Fruit fly (Drosophila melanogaster): ENCODE measurements around the gene Ptip.

DNA sequence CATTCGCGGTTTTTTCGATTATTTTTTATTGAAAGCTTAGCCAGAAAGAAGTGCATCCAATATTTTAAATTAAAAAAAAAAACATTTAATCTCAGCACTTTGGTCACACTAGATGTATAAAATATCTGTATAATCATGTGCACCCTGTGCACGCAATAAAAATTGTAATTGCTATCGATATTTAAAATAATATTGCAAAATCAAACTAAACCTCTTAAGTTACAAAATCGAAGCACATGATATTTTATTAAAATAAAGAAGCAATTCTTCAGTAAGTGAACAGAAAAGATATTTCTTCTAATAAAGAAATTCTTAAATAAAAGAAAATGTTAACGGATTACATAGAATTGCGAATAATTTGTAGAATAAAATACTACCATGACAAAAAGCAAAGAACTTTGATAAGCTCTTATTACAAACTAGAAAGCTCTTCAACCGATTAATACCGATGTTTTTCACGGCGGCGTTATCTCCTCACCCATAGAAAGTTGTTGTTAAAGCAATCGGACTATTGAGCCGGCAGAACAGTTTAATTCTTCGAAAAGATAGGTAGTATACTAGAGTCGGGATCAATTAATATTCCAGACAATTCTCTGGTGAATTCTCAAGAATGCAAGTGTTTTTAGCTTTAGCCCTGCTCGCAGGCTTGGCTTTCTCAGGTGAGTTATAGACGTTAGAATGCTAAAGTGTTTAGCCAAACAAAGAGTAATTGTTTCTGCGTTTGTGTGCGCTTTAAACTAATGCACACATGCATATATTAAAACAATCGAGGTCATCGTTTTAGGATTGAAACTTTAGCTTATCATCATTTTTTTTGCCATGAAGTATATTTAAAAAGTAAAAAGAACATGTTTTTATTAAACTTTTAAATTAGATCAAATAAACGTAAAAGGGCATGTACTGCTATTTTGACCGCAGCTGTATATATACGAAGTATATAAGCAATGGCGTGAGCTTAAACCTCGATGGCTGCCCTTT, 34.9 kb downstream of the Ptip start, which contains the start of gene CtsK1:
- no peak for TF ChIP-seq ttk (optimal IDR thresholded peaks at IDR 0.05)
- no peak for TF ChIP-seq insv (optimal IDR thresholded peaks at IDR 0.05)
